Worm (Caenorhabditis elegans): ENCODE results near the gene C34E10.10.
A peak's percentile ranks its signal among the peaks of the same experiment; 100 is the strongest.

Gene C34E10.10

ce11 chrIII:5274715-5275355, 47.2 kb upstream of the C34E10.10 start, which contains the start of the genes daf-41 and toc-1:
TSS of gene daf-41 (minus strand) at chrIII:5274765.
TSS of gene toc-1 (plus strand) at chrIII:5275251.
- TF ChIP-seq aly-2 (tag; optimal IDR thresholded peaks at IDR 0.05) (no peak), ceh-9 (tag; optimal IDR thresholded peaks at IDR 0.05) (no peak), daf-12 (tag; optimal IDR thresholded peaks at IDR 0.05) (no peak), unc-39 (tag; optimal IDR thresholded peaks at IDR 0.05) (no peak), unc-62 (GFP tag; optimal IDR thresholded peaks at IDR 0.05) (no peak), lin-39 (tag; optimal IDR thresholded peaks at IDR 0.05) (peak; percentile 4), egl-5 (tag; optimal IDR thresholded peaks at IDR 0.05) (no peak), fkh-10 (GFP tag; optimal IDR thresholded peaks at IDR 0.05) (no peak), nhr-76 (tag; optimal IDR thresholded peaks at IDR 0.05) (no peak), fos-1 (tag; optimal IDR thresholded peaks at IDR 0.05) (no peak), elt-1 (tag; optimal IDR thresholded peaks at IDR 0.05) (no peak), ceh-16 (tag; optimal IDR thresholded peaks at IDR 0.05) (no peak), egl-27 (tag; optimal IDR thresholded peaks at IDR 0.05) (no peak), elt-3 (tag; optimal IDR thresholded peaks at IDR 0.05) (no peak), nhr-43 (tag; optimal IDR thresholded peaks at IDR 0.05; ENCODE audit: poor library complexity, severe bottlenecking) (no peak), fkh-2 (tag; optimal IDR thresholded peaks at IDR 0.05) (no peak), elt-2 (tag; optimal IDR thresholded peaks at IDR 0.05) (peak; percentile 20), lin-15B (tag; optimal IDR thresholded peaks at IDR 0.05) (peak; percentile 63), ztf-4 (tag; optimal IDR thresholded peaks at IDR 0.05) (no peak), nhr-23 (tag; optimal IDR thresholded peaks at IDR 0.05) (peak; percentile 14), ZK546.5 (tag; optimal IDR thresholded peaks at IDR 0.05) (no peak), pqm-1 (tag; optimal IDR thresholded peaks at IDR 0.05) (no peak), hmg-11 (tag; optimal IDR thresholded peaks at IDR 0.05) (peak; percentile 45), eor-1 (tag; optimal IDR thresholded peaks at IDR 0.05) (no peak), nhr-12 (tag; optimal IDR thresholded peaks at IDR 0.05) (no peak), nhr-28 (tag; optimal IDR thresholded peaks at IDR 0.05) (no peak), zag-1 (tag; optimal IDR thresholded peaks at IDR 0.05) (no peak), sea-2 (GFP tag; optimal IDR thresholded peaks at IDR 0.05) (no peak), skn-1 (tag; optimal IDR thresholded peaks at IDR 0.05) (peak; percentile 58), ama-1 (optimal IDR thresholded peaks at IDR 0.05) (no peak), jun-1 (tag; optimal IDR thresholded peaks at IDR 0.05) (no peak), mdl-1 (tag; optimal IDR thresholded peaks at IDR 0.05) (no peak), tbx-2 (tag; optimal IDR thresholded peaks at IDR 0.05) (no peak), ztf-11 (tag; optimal IDR thresholded peaks at IDR 0.05) (no peak), lsy-12 (tag; optimal IDR thresholded peaks at IDR 0.05) (no peak), nhr-67 (tag; optimal IDR thresholded peaks at IDR 0.05) (no peak), mml-1 (tag; optimal IDR thresholded peaks at IDR 0.05) (no peak), ceh-82 (tag; optimal IDR thresholded peaks at IDR 0.05) (no peak), nhr-25 (tag; optimal IDR thresholded peaks at IDR 0.05) (peak; percentile 47), nhr-77 (tag; optimal IDR thresholded peaks at IDR 0.05) (no peak), nfya-1 (tag; optimal IDR thresholded peaks at IDR 0.05; ENCODE audit: insufficient read depth) (peak; percentile 71), snpc-4 (tag; optimal IDR thresholded peaks at IDR 0.05) (peak; percentile 25), ceh-28 (tag; optimal IDR thresholded peaks at IDR 0.05) (peak; percentile 24), R02D3.7 (tag; optimal IDR thresholded peaks at IDR 0.05) (no peak), nhr-237 (tag; optimal IDR thresholded peaks at IDR 0.05) (no peak), pha-4 (tag; optimal IDR thresholded peaks at IDR 0.05) (peak; percentile 55), nhr-11 (tag; optimal IDR thresholded peaks at IDR 0.05) (no peak)
